Worm (Caenorhabditis elegans) whole organism, young adult: ENCODE measurements around the gene gcy-1.

ENCODE experiments used
- B0336.3 ChIP-seq: fragments of 200-800 bp; sonication (Bioruptor generic); IDR thresholded peaks from 2 replicates; pipeline ENCODE4 v1.3.6; 2022; ENCODE audit warnings: missing genetic modification characterization, missing compliant biosample characterization
- F10E7.11 ChIP-seq: sonication (generic microtip); optimal IDR thresholded peaks from 2 replicates; lab custom pipeline; 2017; ENCODE audit warnings: mild to moderate bottlenecking, missing genetic modification characterization, moderate library complexity, missing compliant biosample characterization
- F37B4.10 ChIP-seq: fragments of 200-800 bp; sonication (Bioruptor generic); IDR thresholded peaks from 2 replicates; pipeline ENCODE4 v1.3.6; 2022; ENCODE audit warnings: missing genetic modification characterization, missing compliant biosample characterization
- F39B2.1 ChIP-seq: fragments of 200-800 bp; sonication (Bioruptor generic); IDR thresholded peaks from 2 replicates; pipeline ENCODE4 v1.3.6; 2022; ENCODE audit warnings: missing genetic modification reagents, missing genetic modification characterization, missing compliant biosample characterization
- F57A8.1 ChIP-seq: fragments of 200-800 bp; sonication (Bioruptor generic); optimal IDR thresholded peaks from 2 replicates; lab custom pipeline; 2018; ENCODE audit warnings: mild to moderate bottlenecking, missing genetic modification characterization, moderate library complexity, missing compliant biosample characterization
- F57C9.4 ChIP-seq: sonication (generic microtip); optimal IDR thresholded peaks from 2 replicates; lab custom pipeline; 2017; ENCODE audit warnings: mild to moderate bottlenecking, missing genetic modification characterization, missing compliant biosample characterization
- K12H6.12 ChIP-seq: fragments of 200-800 bp; sonication (Bioruptor generic); optimal IDR thresholded peaks from 2 replicates; lab custom pipeline; 2018; ENCODE audit warnings: mild to moderate bottlenecking, missing genetic modification characterization, missing compliant biosample characterization
- T07F8.4 ChIP-seq: sonication (generic microtip); optimal IDR thresholded peaks from 2 replicates; lab custom pipeline; 2016; ENCODE audit warnings: mild to moderate bottlenecking, missing genetic modification characterization, moderate library complexity, missing compliant biosample characterization
- Y53F4B.3 ChIP-seq: fragments of 200-800 bp; sonication (Bioruptor generic); IDR thresholded peaks from 2 replicates; pipeline ENCODE4 v1.3.6; 2022; ENCODE audit warnings: missing genetic modification reagents, missing genetic modification characterization, missing compliant biosample characterization
- Y56A3A.18 ChIP-seq: fragments of 200-800 bp; sonication (Bioruptor generic); IDR thresholded peaks from 2 replicates; pipeline ENCODE4 v1.3.6; 2022; ENCODE audit warnings: missing genetic modification reagents, missing genetic modification characterization, missing compliant biosample characterization
- ZK185.1 ChIP-seq: sonication (generic microtip); optimal IDR thresholded peaks from 2 replicates; lab custom pipeline; 2016; ENCODE audit warnings: mild to moderate bottlenecking, missing genetic modification characterization, missing compliant biosample characterization; ENCODE audit not compliant: poor library complexity, severe bottlenecking
- akir-1 ChIP-seq: fragments of 200-800 bp; sonication (Bioruptor generic); optimal IDR thresholded peaks from 2 replicates; lab custom pipeline; 2018; ENCODE audit warnings: mild to moderate bottlenecking, missing genetic modification characterization, moderate library complexity, missing compliant biosample characterization
- ama-1 ChIP-seq, 3 experiments: fragments of 150-350 bp in 1 of 3; sonication (generic microtip) in 2 of 3; optimal IDR thresholded peaks; 2 replicates each; lab custom pipeline; 2014 to 2018; ENCODE audit warnings: missing biosample characterization in 2 of 3, missing genetic modification characterization in 2 of 3, missing genetic modification reagents in 2 of 3
- atf-7 ChIP-seq: sonication (generic microtip); optimal IDR thresholded peaks from 2 replicates; lab custom pipeline; 2017; ENCODE audit warnings: mild to moderate bottlenecking, missing genetic modification characterization, missing compliant biosample characterization
- attf-5 ChIP-seq: fragments of 200-800 bp; sonication (Bioruptor generic); optimal IDR thresholded peaks from 2 replicates; lab custom pipeline; 2018; ENCODE audit warnings: mild to moderate bottlenecking, missing genetic modification characterization, missing compliant biosample characterization
- bed-1 ChIP-seq: fragments of 200-800 bp; sonication (Bioruptor generic); IDR thresholded peaks from 2 replicates; pipeline ENCODE4 v1.3.6; 2022; ENCODE audit warnings: missing genetic modification reagents, missing genetic modification characterization, missing compliant biosample characterization
- bed-2 ChIP-seq: fragments of 200-800 bp; sonication (Bioruptor generic); IDR thresholded peaks from 2 replicates; pipeline ENCODE4 v1.3.6; 2022; ENCODE audit warnings: missing genetic modification reagents, missing genetic modification characterization, missing compliant biosample characterization
- cebp-2 ChIP-seq: fragments of 200-800 bp; sonication (Bioruptor generic); IDR thresholded peaks from 2 replicates; pipeline ENCODE4 v1.3.6; 2022; ENCODE audit warnings: missing genetic modification characterization, missing compliant biosample characterization
- chd-7 ChIP-seq: sonication (generic microtip); optimal IDR thresholded peaks from 2 replicates; lab custom pipeline; 2016; ENCODE audit warnings: mild to moderate bottlenecking, missing genetic modification characterization, moderate library complexity, missing compliant biosample characterization
- die-1 ChIP-seq: sonication (generic microtip); optimal IDR thresholded peaks from 2 replicates; lab custom pipeline; 2016; ENCODE audit warnings: missing genotype, mild to moderate bottlenecking, missing genetic modification characterization, missing compliant biosample characterization
- dpff-1 ChIP-seq: sonication (generic microtip); optimal IDR thresholded peaks from 2 replicates; lab custom pipeline; 2017; ENCODE audit warnings: mild to moderate bottlenecking, missing genetic modification characterization, missing compliant biosample characterization
- dpl-1 ChIP-seq: fragments of 150-350 bp; optimal IDR thresholded peaks from 2 replicates; lab custom pipeline; 2014; ENCODE audit warnings: missing biosample characterization, missing genetic modification reagents, missing genetic modification characterization
- egl-44 ChIP-seq: fragments of 200-800 bp; sonication (Bioruptor generic); IDR thresholded peaks from 2 replicates; pipeline ENCODE4 v1.3.6; 2022; ENCODE audit warnings: missing genetic modification reagents, missing genetic modification characterization, missing compliant biosample characterization
- fkh-3 ChIP-seq: sonication (generic microtip); optimal IDR thresholded peaks from 2 replicates; lab custom pipeline; 2016; ENCODE audit warnings: mild to moderate bottlenecking, missing genetic modification characterization, missing compliant biosample characterization
- hlh-12 ChIP-seq: sonication (generic microtip); optimal IDR thresholded peaks from 2 replicates; lab custom pipeline; 2016; ENCODE audit warnings: missing genetic modification characterization, missing compliant biosample characterization
- hmg-20 ChIP-seq: fragments of 200-800 bp; sonication (Bioruptor generic); IDR thresholded peaks from 2 replicates; pipeline ENCODE4 v1.3.6; 2022; ENCODE audit warnings: missing genetic modification reagents, missing genetic modification characterization, missing compliant biosample characterization
- lag-1 ChIP-seq: fragments of 200-800 bp; sonication (Bioruptor generic); IDR thresholded peaks from 2 replicates; pipeline ENCODE4 v1.3.6; 2022; ENCODE audit warnings: missing genetic modification reagents, missing genetic modification characterization, missing compliant biosample characterization
- let-526 ChIP-seq: fragments of 200-800 bp; sonication (Bioruptor generic); IDR thresholded peaks from 2 replicates; pipeline ENCODE4 v1.3.6; 2022; ENCODE audit warnings: missing genetic modification reagents, missing genetic modification characterization, missing compliant biosample characterization
- lin-26 ChIP-seq: fragments of 200-800 bp; sonication (Bioruptor generic); IDR thresholded peaks from 2 replicates; pipeline ENCODE4 v1.3.6; 2022; ENCODE audit warnings: missing genetic modification reagents, missing genetic modification characterization, missing compliant biosample characterization
- lin-35 ChIP-seq, 3 experiments: fragments of 150-350 bp in 2 of 3; sonication (generic microtip) in 1 of 3; optimal IDR thresholded peaks; 2 replicates each; lab custom pipeline; 2014 to 2018; ENCODE audit warnings: missing biosample characterization in 3 of 3, missing genetic modification characterization in 3 of 3, missing genetic modification reagents in 3 of 3
- lin-40 ChIP-seq: sonication (generic microtip); optimal IDR thresholded peaks from 2 replicates; lab custom pipeline; 2016; ENCODE audit warnings: missing genetic modification characterization, mild to moderate bottlenecking, missing compliant biosample characterization, missing genotype, missing genetic modification reagents
- lin-54 ChIP-seq: fragments of 200-800 bp; sonication (Bioruptor generic); optimal IDR thresholded peaks from 2 replicates; lab custom pipeline; 2018; ENCODE audit warnings: mild to moderate bottlenecking, missing genetic modification characterization, missing compliant biosample characterization
- lsy-27 ChIP-seq: sonication (generic microtip); optimal IDR thresholded peaks from 2 replicates; lab custom pipeline; 2017; ENCODE audit warnings: missing genetic modification characterization, mild to moderate bottlenecking, missing compliant biosample characterization, antibody characterized with exemption, missing genotype, borderline replicate concordance; ENCODE audit not compliant: insufficient read depth
- madf-3 ChIP-seq: fragments of 200-800 bp; sonication (Bioruptor generic); IDR thresholded peaks from 2 replicates; pipeline ENCODE4 v1.3.6; 2022; ENCODE audit warnings: missing genetic modification reagents, missing genetic modification characterization, missing compliant biosample characterization
- madf-8 ChIP-seq: fragments of 200-800 bp; sonication (Bioruptor generic); conservative IDR thresholded peaks from 2 replicates; pipeline ENCODE4 v1.3.6; 2022; ENCODE audit warnings: missing genetic modification reagents, missing genetic modification characterization, missing compliant biosample characterization
- nfyb-1 ChIP-seq: fragments of 200-800 bp; sonication (Bioruptor generic); IDR thresholded peaks from 2 replicates; pipeline ENCODE4 v1.3.6; 2022; ENCODE audit warnings: missing genetic modification reagents, missing genetic modification characterization, missing compliant biosample characterization
- nhr-80 ChIP-seq: sonication (generic microtip); optimal IDR thresholded peaks from 2 replicates; lab custom pipeline; 2016; ENCODE audit warnings: missing genetic modification characterization, missing compliant biosample characterization
- pha-4 ChIP-seq: fragments of 150-350 bp; sonication (generic microtip); optimal IDR thresholded peaks from 2 replicates; lab custom pipeline; 2014; ENCODE audit warnings: missing biosample characterization, missing genetic modification reagents, missing genetic modification characterization
- rec-8 ChIP-seq, 2 experiments: sonication (generic microtip); optimal IDR thresholded peaks; 2 replicates each; lab custom pipeline; 2016; ENCODE audit warnings: mild to moderate bottlenecking in 2 of 2, missing genetic modification characterization in 2 of 2, missing genetic modification reagents in 2 of 2, missing genotype in 2 of 2, missing biosample characterization in 1 of 2, missing compliant biosample characterization in 1 of 2, moderate library complexity in 1 of 2
- sdz-38 ChIP-seq: sonication (generic microtip); optimal IDR thresholded peaks from 2 replicates; lab custom pipeline; 2016; ENCODE audit warnings: missing genotype, missing genetic modification characterization, missing compliant biosample characterization
- somi-1 ChIP-seq: fragments of 200-800 bp; sonication (Bioruptor generic); optimal IDR thresholded peaks from 2 replicates; lab custom pipeline; 2018; ENCODE audit warnings: mild to moderate bottlenecking, missing genetic modification characterization, missing compliant biosample characterization
- sptf-2 ChIP-seq: fragments of 200-800 bp; sonication (Bioruptor generic); optimal IDR thresholded peaks from 2 replicates; lab custom pipeline; 2018; ENCODE audit warnings: mild to moderate bottlenecking, missing genetic modification characterization, missing compliant biosample characterization
- tlf-1 ChIP-seq: fragments of 200-800 bp; sonication (Bioruptor generic); optimal IDR thresholded peaks from 2 replicates; lab custom pipeline; 2018; ENCODE audit warnings: mild to moderate bottlenecking, missing genetic modification characterization, missing compliant biosample characterization
- unc-62 ChIP-seq: fragments of 150-350 bp; optimal IDR thresholded peaks from 2 replicates; lab custom pipeline; 2014; ENCODE audit warnings: missing biosample characterization, missing genetic modification reagents, missing genetic modification characterization
- xnd-1 ChIP-seq: sonication (generic microtip); optimal IDR thresholded peaks from 2 replicates; lab custom pipeline; 2016; ENCODE audit warnings: missing genotype, missing genetic modification reagents, missing genetic modification characterization, missing compliant biosample characterization
- ztf-18 ChIP-seq: sonication (generic microtip); optimal IDR thresholded peaks from 2 replicates; lab custom pipeline; 2016; ENCODE audit warnings: missing genotype, mild to moderate bottlenecking, missing genetic modification characterization, missing compliant biosample characterization
- ztf-22 ChIP-seq: fragments of 200-800 bp; sonication (Bioruptor generic); optimal IDR thresholded peaks from 2 replicates; lab custom pipeline; 2018; ENCODE audit warnings: mild to moderate bottlenecking, missing genetic modification characterization, moderate library complexity, missing compliant biosample characterization
- ztf-25 ChIP-seq: fragments of 200-800 bp; sonication (Bioruptor generic); IDR thresholded peaks from 2 replicates; pipeline ENCODE4 v1.3.6; 2022; ENCODE audit warnings: missing genetic modification reagents, missing genetic modification characterization, missing compliant biosample characterization
- ztf-3 ChIP-seq: fragments of 200-800 bp; sonication (Bioruptor generic); optimal IDR thresholded peaks from 2 replicates; lab custom pipeline; 2018; ENCODE audit warnings: mild to moderate bottlenecking, missing genetic modification characterization, missing compliant biosample characterization

Gene gcy-1

DNA sequence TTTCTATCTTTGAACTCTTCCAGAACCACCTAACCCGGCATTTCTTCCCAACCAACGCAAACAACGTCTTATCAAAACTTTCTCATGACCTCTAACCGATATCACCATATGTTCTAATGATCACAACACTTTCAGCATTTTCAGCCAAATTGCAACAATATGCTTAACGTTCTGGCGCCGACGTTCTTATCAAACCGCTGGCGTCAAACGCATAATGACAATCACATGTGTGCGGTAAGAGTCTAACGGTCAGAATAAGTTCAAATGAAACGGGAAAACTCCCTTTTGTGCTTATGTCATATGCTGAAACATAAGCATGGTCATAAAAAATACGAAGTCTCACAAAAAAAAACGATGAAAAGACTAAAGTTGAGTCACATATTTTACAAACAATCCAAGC lies 15.8 kb downstream of the gcy-1 start:
- no peak for TF ChIP-seq dpl-1 (GFP tag; lab: Kevin White, UChicago)
- TF ChIP-seq K12H6.12, result no peak
- no peak for TF ChIP-seq F39B2.1 (GFP tag; lab: Robert Waterston, UW)
- TF ChIP-seq attf-5 (GFP tag; lab: Kevin White, UChicago), result no peak
- TF ChIP-seq fkh-3 (tag; lab: Kevin White, UChicago), result no peak
- no peak for TF ChIP-seq somi-1
- no peak for TF ChIP-seq lsy-27 (tag; lab: Kevin White, UChicago)
- peak; percentile 59 for TF ChIP-seq B0336.3 (GFP tag; lab: Robert Waterston, UW)
- TF ChIP-seq cebp-2 (GFP tag; lab: Robert Waterston, UW), result no peak
- no peak for TF ChIP-seq bed-1
- no peak for TF ChIP-seq rec-8 (tag; optimal IDR thresholded peaks at IDR 0.05; lab: Kevin White, UChicago)
- 0 out of 2 replicates have a peak, but pooled peaks have one; percentile 19 for TF ChIP-seq egl-44 (GFP tag; lab: Robert Waterston, UW)
- TF ChIP-seq tlf-1 (GFP tag; lab: Kevin White, UChicago), result no peak
- TF ChIP-seq xnd-1, result no peak
- TF ChIP-seq lin-35 (GFP tag; optimal IDR thresholded peaks at IDR 0.05; lab: Kevin White, UChicago), result no peak
- no peak for TF ChIP-seq lin-54 (GFP tag; lab: Kevin White, UChicago)
- TF ChIP-seq dpff-1 (tag; lab: Kevin White, UChicago), result no peak
- no peak for TF ChIP-seq bed-2
- TF ChIP-seq ZK185.1 (tag; lab: Kevin White, UChicago), result no peak
- no peak for TF ChIP-seq ama-1 (optimal IDR thresholded peaks at IDR 0.05; lab: Kevin White, UChicago)
- no peak for TF ChIP-seq ama-1 (GFP tag; optimal IDR thresholded peaks at IDR 0.05; lab: Kevin White, UChicago)
- TF ChIP-seq chd-7 (tag; lab: Kevin White, UChicago), result peak; percentile 45
- peak; percentile 84 for TF ChIP-seq atf-7
- TF ChIP-seq Y56A3A.18, result 0 out of 2 replicates have a peak, but pooled peaks have one; percentile 14
- TF ChIP-seq F10E7.11 (tag; lab: Kevin White, UChicago), result no peak
- no peak for TF ChIP-seq ztf-18 (tag; lab: Kevin White, UChicago)
- no peak for TF ChIP-seq F57A8.1 (GFP tag; lab: Kevin White, UChicago)
- no peak for TF ChIP-seq die-1 (tag; lab: Kevin White, UChicago)
- no peak for TF ChIP-seq lag-1 (GFP tag; lab: Robert Waterston, UW)
- no peak for TF ChIP-seq madf-3
- no peak for TF ChIP-seq sdz-38 (tag; lab: Kevin White, UChicago)
- TF ChIP-seq hlh-12, result no peak
- TF ChIP-seq sptf-2 (GFP tag; lab: Kevin White, UChicago), result no peak
- no peak for TF ChIP-seq lin-26 (GFP tag; lab: Robert Waterston, UW)
- peak; percentile 78 for TF ChIP-seq pha-4 (tag; lab: Kevin White, UChicago)
- 0 out of 2 replicates have a peak, but pooled peaks have one; percentile 22 for TF ChIP-seq hmg-20 (GFP tag; lab: Robert Waterston, UW)
- no peak for TF ChIP-seq nfyb-1 (GFP tag; lab: Robert Waterston, UW)
- TF ChIP-seq Y53F4B.3 (GFP tag; lab: Robert Waterston, UW), result no peak
- TF ChIP-seq let-526 (GFP tag; lab: Robert Waterston, UW), result peak; percentile 54; the same call in 1 of the 2 replicates
- TF ChIP-seq nhr-80 (tag; lab: Kevin White, UChicago), result peak; percentile 95
- TF ChIP-seq lin-40 (tag; lab: Kevin White, UChicago), result peak; percentile 24
- no peak for TF ChIP-seq ztf-3 (GFP tag; lab: Kevin White, UChicago)
- TF ChIP-seq ztf-25, result no peak
- TF ChIP-seq akir-1 (GFP tag; lab: Kevin White, UChicago), result no peak
- TF ChIP-seq F37B4.10 (GFP tag; lab: Robert Waterston, UW), result no peak
- no peak for TF ChIP-seq T07F8.4 (tag; lab: Kevin White, UChicago)
- no peak for TF ChIP-seq madf-8 (GFP tag; lab: Robert Waterston, UW)
- peak; percentile 56 for TF ChIP-seq ztf-22
- TF ChIP-seq unc-62 (GFP tag; lab: Kevin White, UChicago), result no peak
- no peak for TF ChIP-seq F57C9.4 (tag; lab: Kevin White, UChicago)
